Fruit fly (Drosophila melanogaster) whole organism, prepupa: ENCODE measurements around the gene CG13086.
A peak's percentile ranks its signal among the peaks of the same experiment; 100 is the strongest.

Source experiments
- Blimp-1 ChIP-seq: fragments of 200-800 bp; sonication (Bioruptor generic); optimal IDR thresholded peaks from 3 replicates; lab custom pipeline; 2017; ENCODE audit warnings: missing biosample characterization, missing genetic modification characterization, mild to moderate bottlenecking, moderate library complexity, missing genetic modification reagents
- CG10631 ChIP-seq: fragments of 200-800 bp; sonication (Bioruptor generic); optimal IDR thresholded peaks from 2 replicates; lab custom pipeline; 2016; ENCODE audit warnings: missing biosample characterization, missing genetic modification characterization
- CG10669 ChIP-seq: fragments of 200-800 bp; sonication (Bioruptor generic); optimal IDR thresholded peaks from 3 replicates; lab custom pipeline; 2018; ENCODE audit warnings: missing biosample characterization, mild to moderate bottlenecking, missing genetic modification characterization, moderate library complexity
- CG11294 ChIP-seq: fragments of 200-800 bp; sonication (Bioruptor generic); IDR thresholded peaks from 2 replicates; pipeline ENCODE4 v1.3.6; 2022; ENCODE audit warnings: missing biosample characterization, missing genetic modification characterization
- CG11762 ChIP-seq: fragments of 200-800 bp; sonication (Bioruptor generic); optimal IDR thresholded peaks from 3 replicates; lab custom pipeline; 2016; ENCODE audit warnings: missing biosample characterization, missing genetic modification characterization; ENCODE audit not compliant: insufficient read depth
- CG11902 ChIP-seq: fragments of 200-800 bp; sonication (Bioruptor generic); optimal IDR thresholded peaks from 3 replicates; lab custom pipeline; 2016; ENCODE audit warnings: missing biosample characterization, missing genetic modification characterization
- CG15336 ChIP-seq: fragments of 200-800 bp; sonication (Bioruptor generic); IDR thresholded peaks from 2 replicates; pipeline ENCODE4 v1.3.6; 2022; ENCODE audit warnings: missing biosample characterization, missing genetic modification characterization
- CG1621 ChIP-seq: fragments of 200-800 bp; sonication (Bioruptor generic); optimal IDR thresholded peaks from 3 replicates; lab custom pipeline; 2018; ENCODE audit warnings: missing biosample characterization, mild to moderate bottlenecking, missing genetic modification characterization
- CG16779 ChIP-seq: fragments of 200-800 bp; sonication (Bioruptor generic); optimal IDR thresholded peaks from 3 replicates; lab custom pipeline; 2017; ENCODE audit warnings: missing biosample characterization, mild to moderate bottlenecking, missing genetic modification characterization
- CG3032 ChIP-seq: fragments of 200-800 bp; optimal IDR thresholded peaks from 2 replicates; lab custom pipeline; 2019; ENCODE audit warnings: missing biosample characterization, mild to moderate bottlenecking, missing genetic modification characterization, moderate library complexity
- CG31627 ChIP-seq: fragments of 200-800 bp; sonication (Bioruptor generic); optimal IDR thresholded peaks from 3 replicates; lab custom pipeline; 2016; ENCODE audit warnings: missing biosample characterization, missing genetic modification characterization
- CG34406 ChIP-seq: fragments of 200-800 bp; sonication (Bioruptor generic); optimal IDR thresholded peaks from 3 replicates; lab custom pipeline; 2016; ENCODE audit warnings: missing biosample characterization, missing genetic modification characterization
- CG4318 ChIP-seq: fragments of 200-800 bp; sonication (Bioruptor generic); optimal IDR thresholded peaks from 3 replicates; lab custom pipeline; 2017; ENCODE audit warnings: missing biosample characterization, mild to moderate bottlenecking, missing genetic modification characterization
- CG6163 ChIP-seq: fragments of 200-800 bp; sonication (Bioruptor generic); IDR thresholded peaks from 3 replicates; pipeline ENCODE4 v1.3.6; 2022; ENCODE audit warnings: missing biosample characterization, missing genetic modification characterization
- CG6276 ChIP-seq: fragments of 200-800 bp; sonication (Bioruptor generic); optimal IDR thresholded peaks from 2 replicates; lab custom pipeline; 2017; ENCODE audit warnings: missing biosample characterization, mild to moderate bottlenecking, missing genetic modification characterization
- CG6792 ChIP-seq: fragments of 200-800 bp; sonication (Bioruptor generic); optimal IDR thresholded peaks from 3 replicates; lab custom pipeline; 2016; ENCODE audit warnings: missing biosample characterization, missing genetic modification characterization
- CG6808 ChIP-seq: fragments of 200-800 bp; sonication (Bioruptor generic); optimal IDR thresholded peaks from 3 replicates; lab custom pipeline; 2017; ENCODE audit warnings: missing biosample characterization, missing genetic modification characterization, mild to moderate bottlenecking, moderate library complexity, missing genetic modification reagents
- CG6854 ChIP-seq: fragments of 200-800 bp; sonication (Bioruptor generic); optimal IDR thresholded peaks from 2 replicates; lab custom pipeline; 2017; ENCODE audit warnings: missing biosample characterization, mild to moderate bottlenecking, missing genetic modification characterization
- CG8319 ChIP-seq: fragments of 200-800 bp; sonication (Bioruptor generic); optimal IDR thresholded peaks from 3 replicates; lab custom pipeline; 2016; ENCODE audit warnings: missing biosample characterization, missing genetic modification characterization
- CG8632 ChIP-seq: fragments of 200-800 bp; sonication (Bioruptor generic); optimal IDR thresholded peaks from 3 replicates; lab custom pipeline; 2016; ENCODE audit warnings: missing biosample characterization, missing genetic modification characterization
- Eip78C ChIP-seq: fragments of 200-800 bp; sonication (Bioruptor generic); peaks from one replicate; lab custom pipeline; 2016; ENCODE audit warnings: missing biosample characterization, missing genetic modification characterization
- Eip93F ChIP-seq: fragments of 200-800 bp; sonication (Bioruptor generic); optimal IDR thresholded peaks from 2 replicates; lab custom pipeline; 2016; ENCODE audit warnings: missing biosample characterization, mild to moderate bottlenecking, missing genetic modification characterization
- Ets21C ChIP-seq: fragments of 200-800 bp; sonication (Bioruptor generic); optimal IDR thresholded peaks from 3 replicates; lab custom pipeline; 2016; ENCODE audit warnings: missing biosample characterization, missing genetic modification characterization
- Ets96B ChIP-seq: fragments of 200-800 bp; optimal IDR thresholded peaks from 2 replicates; lab custom pipeline; 2019; ENCODE audit warnings: missing biosample characterization, mild to moderate bottlenecking, missing genetic modification characterization, moderate library complexity
- Hr39 ChIP-seq: fragments of 200-800 bp; sonication (Bioruptor generic); optimal IDR thresholded peaks from 2 replicates; lab custom pipeline; 2016; ENCODE audit warnings: missing biosample characterization, missing genetic modification characterization
- Lpt ChIP-seq: fragments of 200-800 bp; sonication (Bioruptor generic); optimal IDR thresholded peaks from 3 replicates; lab custom pipeline; 2016; ENCODE audit warnings: missing biosample characterization, missing genetic modification characterization
- Met ChIP-seq: fragments of 200-800 bp; sonication (Bioruptor generic); optimal IDR thresholded peaks from 3 replicates; lab custom pipeline; 2016; ENCODE audit warnings: missing biosample characterization, missing genetic modification characterization
- OdsH ChIP-seq: fragments of 200-800 bp; sonication (Bioruptor generic); optimal IDR thresholded peaks from 3 replicates; lab custom pipeline; 2016; ENCODE audit warnings: missing biosample characterization, missing genetic modification characterization
- Sox14 ChIP-seq: fragments of 200-800 bp; sonication (Bioruptor generic); optimal IDR thresholded peaks from 3 replicates; lab custom pipeline; 2016; ENCODE audit warnings: missing biosample characterization, missing genetic modification characterization
- achi ChIP-seq: fragments of 200-800 bp; sonication (Bioruptor generic); optimal IDR thresholded peaks from 3 replicates; lab custom pipeline; 2016; ENCODE audit warnings: missing biosample characterization, missing genetic modification characterization
- acj6 ChIP-seq: fragments of 200-800 bp; sonication (Bioruptor generic); optimal IDR thresholded peaks from 3 replicates; lab custom pipeline; 2016; ENCODE audit warnings: missing biosample characterization, missing genetic modification characterization
- cyc ChIP-seq: fragments of 200-800 bp; sonication (Bioruptor generic); optimal IDR thresholded peaks from 3 replicates; lab custom pipeline; 2016; ENCODE audit warnings: missing biosample characterization, missing genetic modification characterization
- dsx ChIP-seq: fragments of 200-800 bp; optimal IDR thresholded peaks from 3 replicates; lab custom pipeline; 2019; ENCODE audit warnings: missing biosample characterization, mild to moderate bottlenecking, missing genetic modification characterization, moderate library complexity; ENCODE audit not compliant: poor library complexity, severe bottlenecking
- eg ChIP-seq: fragments of 200-800 bp; sonication (Bioruptor generic); IDR thresholded peaks from 3 replicates; pipeline ENCODE4 v1.3.6; 2022; ENCODE audit warnings: missing biosample characterization, missing genetic modification characterization
- fd59A ChIP-seq: fragments of 200-800 bp; sonication (Bioruptor generic); optimal IDR thresholded peaks from 2 replicates; lab custom pipeline; 2017; ENCODE audit warnings: missing biosample characterization, mild to moderate bottlenecking, missing genetic modification characterization, missing genetic modification reagents
- fd85E ChIP-seq: fragments of 200-800 bp; sonication (Bioruptor generic); optimal IDR thresholded peaks from 3 replicates; lab custom pipeline; 2016; ENCODE audit warnings: missing biosample characterization, missing genetic modification characterization
- fkh ChIP-seq: fragments of 200-800 bp; sonication (Bioruptor generic); optimal IDR thresholded peaks from 3 replicates; lab custom pipeline; 2017; ENCODE audit warnings: missing biosample characterization, mild to moderate bottlenecking, missing genetic modification characterization, moderate library complexity
- net ChIP-seq: fragments of 200-800 bp; sonication (Bioruptor generic); optimal IDR thresholded peaks from 3 replicates; lab custom pipeline; 2016; ENCODE audit warnings: missing biosample characterization, missing genetic modification characterization
- pdm3 ChIP-seq: fragments of 200-800 bp; sonication (Bioruptor generic); optimal IDR thresholded peaks from 3 replicates; lab custom pipeline; 2016; ENCODE audit warnings: missing biosample characterization, missing genetic modification characterization
- salr ChIP-seq, 2 experiments: fragments of 200-800 bp; sonication (Bioruptor generic); optimal IDR thresholded peaks; 3 replicates each; lab custom pipeline; 2016 to 2018; ENCODE audit warnings: missing biosample characterization in 2 of 2, missing genetic modification characterization in 2 of 2, mild to moderate bottlenecking in 1 of 2
- spab ChIP-seq: fragments of 200-800 bp; sonication (Bioruptor generic); optimal IDR thresholded peaks from 2 replicates; lab custom pipeline; 2017; ENCODE audit warnings: missing biosample characterization, mild to moderate bottlenecking, missing genetic modification characterization, missing genetic modification reagents
- ss ChIP-seq, 2 experiments: fragments of 200-800 bp; sonication (Bioruptor generic); optimal IDR thresholded peaks; 2 replicates in 1 of 2; 3 replicates in 1 of 2; lab custom pipeline; 2017 to 2018; ENCODE audit warnings: mild to moderate bottlenecking in 2 of 2, missing biosample characterization in 2 of 2, missing genetic modification characterization in 2 of 2, moderate library complexity in 1 of 2
- svp ChIP-seq: fragments of 200-800 bp; sonication (Bioruptor generic); peaks from one replicate; lab custom pipeline; 2016; ENCODE audit warnings: missing biosample characterization, missing genetic modification characterization

Gene CG13086

dm6 chr2L:19358017-19358471, 6.1 kb upstream of the CG13086 start (continued):
- TF ChIP-seq CG6854 (GFP tag; lab: Kevin White, UChicago), result peak; percentile 42
- peak; percentile 92 for TF ChIP-seq svp (GFP tag; lab: Kevin White, UChicago)
- peak; percentile 88 for TF ChIP-seq CG8632 (GFP tag; lab: Kevin White, UChicago)
- TF ChIP-seq salr (GFP tag; optimal IDR thresholded peaks at IDR 0.05; lab: Kevin White, UChicago), result peak; percentile 84 to 88
- peak; percentile 89 for TF ChIP-seq CG6276 (GFP tag; lab: Kevin White, UChicago)
- TF ChIP-seq fd85E, result peak; percentile 33
- TF ChIP-seq CG10669 (GFP tag; lab: Kevin White, UChicago), result peak; percentile 92
- peak; percentile 87 for TF ChIP-seq cyc (GFP tag; lab: Kevin White, UChicago)

dm6 chr2L:19359802-19360429, 4.3 kb upstream of the CG13086 start:
- TF ChIP-seq CG1621 (peak; percentile 54), ss (GFP tag; optimal IDR thresholded peaks at IDR 0.05; lab: Kevin White, UChicago) (peak; percentile 41 to 67), Ets96B (tag; lab: Kevin White, UChicago) (peak; percentile 16), CG3032 (peak; percentile 26), fkh (GFP tag; lab: Kevin White, UChicago) (peak; percentile 71), CG6163 (peak; percentile 44; the same call in 1 of the 3 replicates), CG16779 (peak; percentile 8), eg (GFP tag; lab: Robert Waterston, UW) (0 out of 3 replicates have a peak, but pooled peaks have one; percentile 31), spab (peak; percentile 57), Hr39 (GFP tag; lab: Kevin White, UChicago) (no peak), CG4318 (GFP tag; lab: Kevin White, UChicago) (no peak), CG10669 (GFP tag; lab: Kevin White, UChicago) (peak; percentile 23), CG34406 (GFP tag; lab: Kevin White, UChicago) (no peak), Blimp-1 (GFP tag; lab: Kevin White, UChicago) (no peak), dsx (GFP tag; lab: Kevin White, UChicago) (peak; percentile 47), CG15336 (GFP tag; lab: Robert Waterston, UW) (peak; percentile 40; the same call in 1 of the 2 replicates), OdsH (GFP tag; lab: Kevin White, UChicago) (no peak), CG31627 (GFP tag; lab: Kevin White, UChicago) (no peak), Lpt (peak; percentile 43), CG6808 (GFP tag; lab: Kevin White, UChicago) (peak; percentile 56), net (GFP tag; lab: Kevin White, UChicago) (peak; percentile 4), Eip78C (GFP tag; lab: Kevin White, UChicago) (peak; percentile 15)

dm6 chr2L:19361632-19362142, 2.5 kb upstream of the CG13086 start:
- peak; percentile 68 for TF ChIP-seq CG8632 (GFP tag; lab: Kevin White, UChicago)
- peak; percentile 86 for TF ChIP-seq Met (GFP tag; lab: Kevin White, UChicago)
- TF ChIP-seq Ets21C (GFP tag; lab: Kevin White, UChicago), result peak; percentile 64
- peak; percentile 78 for TF ChIP-seq Sox14
- peak; percentile 68 for TF ChIP-seq CG10669 (GFP tag; lab: Kevin White, UChicago)
- peak; percentile 73 for TF ChIP-seq OdsH (GFP tag; lab: Kevin White, UChicago)
- TF ChIP-seq CG6792 (GFP tag; lab: Kevin White, UChicago), result peak; percentile 79
- TF ChIP-seq CG6808 (GFP tag; lab: Kevin White, UChicago), result peak; percentile 59
- no peak for TF ChIP-seq CG16779
- TF ChIP-seq CG10631 (GFP tag; lab: Kevin White, UChicago), result peak; percentile 70
- peak; percentile 60 for TF ChIP-seq fd59A (GFP tag; lab: Kevin White, UChicago)
- peak in 1 of 2 experiments; percentile 60 for TF ChIP-seq salr (GFP tag; optimal IDR thresholded peaks at IDR 0.05; lab: Kevin White, UChicago)
- TF ChIP-seq Blimp-1 (GFP tag; lab: Kevin White, UChicago), result peak; percentile 63
- TF ChIP-seq Eip93F (GFP tag; lab: Kevin White, UChicago), result peak; percentile 33
- peak; percentile 71 for TF ChIP-seq CG34406 (GFP tag; lab: Kevin White, UChicago)
- peak; percentile 66 for TF ChIP-seq pdm3 (GFP tag; lab: Kevin White, UChicago)
- peak; percentile 19 for TF ChIP-seq fd85E
- peak; percentile 75 for TF ChIP-seq achi (GFP tag; lab: Kevin White, UChicago)
- TF ChIP-seq CG11762 (GFP tag; lab: Kevin White, UChicago), result peak; percentile 73
- TF ChIP-seq cyc (GFP tag; lab: Kevin White, UChicago), result peak; percentile 70
- TF ChIP-seq CG6276 (GFP tag; lab: Kevin White, UChicago), result no peak
- peak; percentile 67 for TF ChIP-seq CG11902
- peak; percentile 92 for TF ChIP-seq svp (GFP tag; lab: Kevin White, UChicago)
- peak; percentile 80 for TF ChIP-seq acj6 (GFP tag; lab: Kevin White, UChicago)
- TF ChIP-seq net (GFP tag; lab: Kevin White, UChicago), result peak; percentile 62
- TF ChIP-seq CG3032, result peak; percentile 63
- TF ChIP-seq CG4318 (GFP tag; lab: Kevin White, UChicago), result peak; percentile 39
- peak; percentile 41 to 51 for TF ChIP-seq ss (GFP tag; optimal IDR thresholded peaks at IDR 0.05; lab: Kevin White, UChicago)
- peak; percentile 67 for TF ChIP-seq CG8319 (GFP tag; lab: Kevin White, UChicago)
- TF ChIP-seq CG11294, result no peak
